Fruit fly (Drosophila melanogaster): ENCODE measurements around the gene Cyp313a4.

The Cyp313a4 gene

DNA sequence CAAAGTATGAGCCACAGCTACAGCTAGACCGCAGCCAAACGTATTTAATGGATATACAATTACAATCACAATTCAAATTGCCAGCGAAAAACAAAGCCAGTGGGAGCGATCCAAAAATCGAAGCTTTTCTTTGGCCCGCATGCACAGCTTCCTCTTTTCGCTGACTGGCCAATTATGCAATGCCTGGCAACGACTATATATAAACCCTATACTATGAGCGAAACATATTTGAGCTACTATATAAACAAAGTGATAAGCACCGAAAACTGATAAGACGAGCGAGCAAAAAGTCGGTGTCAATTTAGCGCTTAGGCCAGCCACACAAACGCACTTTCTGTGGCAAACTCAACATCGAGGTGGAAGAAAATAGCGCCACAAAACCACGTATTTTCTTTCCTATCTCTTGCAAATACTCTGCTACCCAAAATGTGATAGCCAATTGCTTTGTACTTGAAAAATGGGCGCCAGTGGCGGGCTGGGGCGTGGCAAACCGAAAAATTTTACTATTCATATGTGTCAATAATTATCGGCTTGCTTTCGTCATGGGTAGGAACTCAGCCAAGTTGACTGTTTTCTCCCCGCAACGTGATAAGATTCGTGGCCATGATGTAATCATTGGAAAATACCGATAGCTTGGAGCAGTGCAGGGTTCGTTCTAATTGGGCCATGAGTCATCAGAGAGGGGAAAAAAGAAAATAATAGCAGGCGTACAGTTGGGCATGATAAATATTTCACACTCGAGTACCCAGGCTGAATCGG is 18.6 kb upstream of the Cyp313a4 start:
- TF ChIP-seq CG10348 (GFP tag; IDR thresholded peaks at IDR 0.05) = no peak
- no peak for TF ChIP-seq CG9948 (tag; optimal IDR thresholded peaks at IDR 0.05)
- TF ChIP-seq D1 (tag; optimal IDR thresholded peaks at IDR 0.05) = no peak
- TF ChIP-seq CG17806 (tag; optimal IDR thresholded peaks at IDR 0.05) = no peak
- no peak for TF ChIP-seq rn (GFP tag; IDR thresholded peaks at IDR 0.05)
- TF ChIP-seq Pif1A (GFP tag; optimal IDR thresholded peaks at IDR 0.05) = no peak
- no peak for TF ChIP-seq CG4496 (GFP tag; IDR thresholded peaks at IDR 0.05)
- TF ChIP-seq CG12605 (GFP tag; IDR thresholded peaks at IDR 0.05) = no peak
- TF ChIP-seq CG8159 (tag; optimal IDR thresholded peaks at IDR 0.05) = no peak
- TF ChIP-seq Snoo (tag; optimal IDR thresholded peaks at IDR 0.05) = no peak
- no peak for TF ChIP-seq CG15710 (tag; optimal IDR thresholded peaks at IDR 0.05)
- TF ChIP-seq Pif1B (GFP tag; optimal IDR thresholded peaks at IDR 0.05) = no peak
- no peak for TF ChIP-seq gl (tag; optimal IDR thresholded peaks at IDR 0.05)
- TF ChIP-seq EcR (GFP tag; optimal IDR thresholded peaks at IDR 0.05) = no peak
- TF ChIP-seq CG13204 (GFP tag; optimal IDR thresholded peaks at IDR 0.05) = no peak
- no peak for TF ChIP-seq CG14655 (GFP tag; optimal IDR thresholded peaks at IDR 0.05)
- no peak for TF ChIP-seq fd96Ca (GFP tag; IDR thresholded peaks at IDR 0.05)
- TF ChIP-seq CG32121 (GFP tag; IDR thresholded peaks at IDR 0.05) = no peak
- no peak for TF ChIP-seq CG34367 (tag; optimal IDR thresholded peaks at IDR 0.05)
- no peak for TF ChIP-seq CG8301 (tag; optimal IDR thresholded peaks at IDR 0.05)

DNA sequence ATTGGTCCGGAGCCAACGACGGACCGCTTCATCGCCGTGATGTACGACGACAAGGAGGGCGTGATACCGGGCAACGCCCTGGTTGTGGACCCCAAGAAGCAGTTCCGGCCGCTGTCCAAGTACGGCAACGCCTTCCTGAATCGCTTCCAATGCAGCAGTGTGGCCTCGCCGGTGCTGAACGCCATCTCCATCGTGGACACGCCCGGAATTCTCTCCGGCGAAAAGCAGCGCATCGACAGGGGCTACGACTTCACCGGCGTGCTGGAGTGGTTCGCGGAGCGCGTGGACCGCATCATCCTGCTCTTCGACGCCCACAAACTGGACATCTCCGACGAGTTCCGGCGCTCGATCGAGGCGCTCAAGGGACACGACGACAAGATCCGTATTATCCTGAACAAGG is 17.2 kb upstream of the Cyp313a4 start:
- TF ChIP-seq CG8301 (tag; optimal IDR thresholded peaks at IDR 0.05) (no peak), CG9948 (tag; optimal IDR thresholded peaks at IDR 0.05) (no peak), EcR (GFP tag; optimal IDR thresholded peaks at IDR 0.05) (no peak), Snoo (tag; optimal IDR thresholded peaks at IDR 0.05) (no peak), CG34367 (tag; optimal IDR thresholded peaks at IDR 0.05) (no peak), Ets98B (GFP tag; IDR thresholded peaks at IDR 0.05) (no peak), rn (GFP tag; IDR thresholded peaks at IDR 0.05) (no peak), Pif1B (GFP tag; optimal IDR thresholded peaks at IDR 0.05) (no peak), CG14655 (GFP tag; optimal IDR thresholded peaks at IDR 0.05) (no peak), CG17806 (tag; optimal IDR thresholded peaks at IDR 0.05) (no peak), CG15710 (tag; optimal IDR thresholded peaks at IDR 0.05) (no peak)

DNA sequence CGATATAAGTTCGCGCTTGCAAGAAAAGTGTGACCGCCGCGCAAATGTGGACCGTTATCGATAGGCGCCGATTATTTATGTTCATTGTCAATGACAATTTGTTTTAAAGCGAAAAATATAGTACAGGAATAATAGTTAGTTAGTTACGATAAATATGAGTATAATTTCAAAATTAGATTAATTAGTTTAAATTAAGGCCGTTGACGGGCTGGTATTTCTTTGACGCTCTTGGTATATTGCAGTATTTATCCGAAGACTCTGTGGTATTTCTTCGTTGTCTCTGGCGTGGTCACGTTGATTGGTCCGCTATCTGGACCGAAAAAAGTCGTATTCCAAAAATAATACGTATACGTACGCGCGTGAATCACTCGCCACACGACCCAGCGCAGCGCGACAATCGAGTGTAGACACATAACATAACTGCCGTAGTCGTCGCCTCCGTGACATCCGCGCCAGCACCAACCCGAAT is 16.4 kb upstream of the Cyp313a4 start:
- no peak for TF ChIP-seq CG10348 (GFP tag; IDR thresholded peaks at IDR 0.05)
- 0 out of 3 replicates have a peak, but pooled peaks have one; percentile 34 for TF ChIP-seq CG4496 (GFP tag; IDR thresholded peaks at IDR 0.05)
- no peak for TF ChIP-seq CG8301 (tag; optimal IDR thresholded peaks at IDR 0.05)
- no peak for TF ChIP-seq CG32121 (GFP tag; IDR thresholded peaks at IDR 0.05)
- TF ChIP-seq Ets98B (GFP tag; IDR thresholded peaks at IDR 0.05) = no peak; the same call in 1 of the 2 replicates

DNA sequence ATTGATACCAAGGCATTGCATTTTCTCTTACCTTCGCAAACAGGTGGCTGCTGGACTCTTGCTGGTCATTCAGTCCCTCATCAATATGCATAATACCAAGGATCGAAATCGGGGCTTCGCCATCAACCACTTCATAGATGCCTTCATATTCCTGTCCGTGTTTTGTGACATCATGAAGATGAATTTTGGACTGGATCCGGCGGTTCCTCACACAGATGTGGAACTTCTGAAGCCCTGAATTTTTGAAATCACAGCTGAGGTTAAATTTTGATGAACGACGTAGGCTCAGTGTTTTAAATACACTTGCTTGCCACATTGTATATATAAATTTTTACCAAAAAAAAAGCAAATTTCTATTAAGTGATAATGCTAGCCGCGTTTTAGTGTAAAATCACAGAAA is 15.8 kb upstream of the Cyp313a4 start, which contains the start of gene Past1:
Gene Past1, plus strand, starts transcription at position 301 of the 400 bp plus-strand sequence.
- no peak for TF ChIP-seq CG14655 (GFP tag; optimal IDR thresholded peaks at IDR 0.05)
- no peak for TF ChIP-seq CG10348 (GFP tag; IDR thresholded peaks at IDR 0.05)
- no peak for TF ChIP-seq Ets98B (GFP tag; IDR thresholded peaks at IDR 0.05)
- TF ChIP-seq CG8159 (tag; optimal IDR thresholded peaks at IDR 0.05) = no peak
- TF ChIP-seq CG9948 (tag; optimal IDR thresholded peaks at IDR 0.05) = no peak
- no peak for TF ChIP-seq fd96Ca (GFP tag; IDR thresholded peaks at IDR 0.05)
- no peak for TF ChIP-seq rn (GFP tag; IDR thresholded peaks at IDR 0.05)
- no peak for TF ChIP-seq CG12605 (GFP tag; IDR thresholded peaks at IDR 0.05)
- no peak for TF ChIP-seq CG32121 (GFP tag; IDR thresholded peaks at IDR 0.05)

DNA sequence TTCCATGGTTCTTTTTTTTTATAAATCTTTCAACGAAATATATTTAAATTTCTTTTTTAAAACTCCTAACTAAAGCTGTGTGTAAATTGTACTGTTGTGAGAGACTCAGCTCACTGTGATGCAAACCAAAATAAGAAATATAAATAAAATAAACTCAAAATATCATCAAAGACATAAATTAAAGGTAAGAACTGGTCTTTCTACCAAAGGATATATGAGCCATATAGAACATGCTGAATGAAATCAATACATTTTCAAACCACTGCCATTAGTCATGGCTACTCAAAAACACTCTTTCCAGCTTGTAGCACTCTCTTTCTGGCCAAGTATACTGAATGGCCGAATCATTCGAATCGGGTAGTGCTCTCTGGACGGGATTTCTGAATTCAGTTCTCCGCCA is 13.6 kb upstream of the Cyp313a4 start, which contains the start of the genes CG14391 and NijC:
Gene CG14391, minus strand, starts transcription at position 101 of the 400 bp plus-strand sequence.
Gene NijC, plus strand, starts transcription at position 388 of the 400 bp plus-strand sequence.
- TF ChIP-seq Snoo (tag; optimal IDR thresholded peaks at IDR 0.05) (no peak), CG15710 (tag; optimal IDR thresholded peaks at IDR 0.05) (no peak), CG10348 (GFP tag; IDR thresholded peaks at IDR 0.05) (no peak), rn (GFP tag; IDR thresholded peaks at IDR 0.05) (no peak), D1 (tag; optimal IDR thresholded peaks at IDR 0.05) (no peak), CG8159 (tag; optimal IDR thresholded peaks at IDR 0.05) (no peak), Pif1A (GFP tag; optimal IDR thresholded peaks at IDR 0.05) (no peak)

DNA sequence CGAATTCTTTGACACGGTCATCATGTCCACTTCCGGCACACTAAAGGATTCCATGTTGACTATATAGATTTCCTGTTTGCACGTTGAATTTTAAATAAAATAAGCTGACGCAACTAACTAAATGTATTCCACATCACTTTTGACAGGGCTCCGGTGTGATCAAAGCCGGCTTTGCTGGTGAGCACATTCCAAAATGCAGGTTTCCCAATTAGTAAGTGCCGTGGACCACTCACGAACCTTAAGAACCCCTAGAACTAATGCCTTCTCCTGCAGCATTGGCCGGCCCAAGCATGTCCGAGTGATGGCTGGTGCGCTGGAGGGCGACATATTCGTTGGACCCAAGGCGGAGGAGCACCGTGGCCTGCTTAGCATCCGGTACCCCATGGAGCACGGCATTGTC is 11.3 kb upstream of the Cyp313a4 start, which contains the start of gene CG31347:
Gene CG31347, minus strand, starts transcription at position 101 of the 400 bp plus-strand sequence.
- no peak for TF ChIP-seq CG4496 (GFP tag; IDR thresholded peaks at IDR 0.05)
- TF ChIP-seq Snoo (tag; optimal IDR thresholded peaks at IDR 0.05) = no peak
- no peak for TF ChIP-seq CG15710 (tag; optimal IDR thresholded peaks at IDR 0.05)
- TF ChIP-seq Pif1B (GFP tag; optimal IDR thresholded peaks at IDR 0.05) = no peak
